Fruit fly (Drosophila melanogaster) whole organism, pupa: ENCODE measurements around the gene CG15025.

Source experiments
- CG10348 ChIP-seq: fragments of 200-800 bp; sonication (Bioruptor generic); IDR thresholded peaks from 2 replicates; pipeline ENCODE4 v1.3.6; 2022; ENCODE audit warnings: missing biosample characterization, missing genetic modification characterization
- CG13204 ChIP-seq: fragments of 200-800 bp; sonication (Bioruptor generic); optimal IDR thresholded peaks from 2 replicates; lab custom pipeline; 2018; ENCODE audit warnings: missing biosample characterization, mild to moderate bottlenecking, missing genetic modification characterization, moderate library complexity
- CG15710 ChIP-seq: fragments of 200-800 bp; sonication (Bioruptor generic); optimal IDR thresholded peaks from 2 replicates; lab custom pipeline; 2018; ENCODE audit warnings: missing biosample characterization, mild to moderate bottlenecking, missing genetic modification characterization, moderate library complexity
- CG17806 ChIP-seq: fragments of 200-800 bp; sonication (Bioruptor generic); optimal IDR thresholded peaks from 2 replicates; lab custom pipeline; 2018; ENCODE audit warnings: missing biosample characterization, mild to moderate bottlenecking, missing genetic modification characterization, moderate library complexity
- CG34367 ChIP-seq: fragments of 200-800 bp; sonication (Bioruptor generic); optimal IDR thresholded peaks from 2 replicates; lab custom pipeline; 2018; ENCODE audit warnings: missing biosample characterization, mild to moderate bottlenecking, missing genetic modification characterization
- CG4496 ChIP-seq: fragments of 200-800 bp; sonication (Bioruptor generic); IDR thresholded peaks from 3 replicates; pipeline ENCODE4 v1.3.6; 2022; ENCODE audit warnings: missing biosample characterization, missing genetic modification characterization
- CG9948 ChIP-seq: fragments of 200-800 bp; sonication (Bioruptor generic); optimal IDR thresholded peaks from 2 replicates; lab custom pipeline; 2018; ENCODE audit warnings: missing biosample characterization, mild to moderate bottlenecking, missing genetic modification characterization, moderate library complexity
- fd96Ca ChIP-seq: fragments of 200-800 bp; sonication (Bioruptor generic); IDR thresholded peaks from 3 replicates; pipeline ENCODE4 v1.3.6; 2022; ENCODE audit warnings: missing biosample characterization, missing genetic modification characterization
- gl ChIP-seq: fragments of 200-800 bp; sonication (Bioruptor generic); optimal IDR thresholded peaks from 2 replicates; lab custom pipeline; 2018; ENCODE audit warnings: missing biosample characterization, mild to moderate bottlenecking, missing genetic modification characterization

dm6 chr3R:19510338-19511130, 19.6 kb upstream of the CG15025 start:
- no peak for TF ChIP-seq gl
- TF ChIP-seq CG10348: no peak
- no peak for TF ChIP-seq CG4496
- TF ChIP-seq CG17806 (tag; lab: Kevin White, UChicago): no peak
- no peak for TF ChIP-seq CG15710 (tag; lab: Kevin White, UChicago)
- no peak for TF ChIP-seq CG34367 (tag; lab: Kevin White, UChicago)
- TF ChIP-seq CG9948 (tag; lab: Kevin White, UChicago): no peak
- TF ChIP-seq fd96Ca (GFP tag; lab: Robert Waterston, UW): no peak
- TF ChIP-seq CG13204 (GFP tag; lab: Kevin White, UChicago): no peak
